Worm (Caenorhabditis elegans) whole organism, L2 larva: ENCODE measurements around the gene vps-53.

ENCODE experiments used
- aly-2 ChIP-seq: fragments of 150-350 bp; optimal IDR thresholded peaks from 2 replicates; lab custom pipeline; 2014; ENCODE audit warnings: missing biosample characterization, missing genetic modification characterization
- ama-1 ChIP-seq: fragments of 150-350 bp; optimal IDR thresholded peaks from 2 replicates; lab custom pipeline; 2018; ENCODE audit warnings: inconsistent platforms
- nhr-11 ChIP-seq: fragments of 150-350 bp; optimal IDR thresholded peaks from 2 replicates; lab custom pipeline; 2014; ENCODE audit warnings: missing biosample characterization, missing genetic modification characterization
- nhr-129 ChIP-seq: fragments of 150-350 bp; optimal IDR thresholded peaks from 2 replicates; lab custom pipeline; 2014; ENCODE audit warnings: missing biosample characterization, missing genetic modification characterization
- nhr-25 ChIP-seq: fragments of 150-350 bp; sonication (generic microtip); optimal IDR thresholded peaks from 3 replicates; lab custom pipeline; 2014; ENCODE audit warnings: missing biosample characterization, missing genetic modification characterization
- nhr-77 ChIP-seq: fragments of 150-350 bp; optimal IDR thresholded peaks from 2 replicates; lab custom pipeline; 2014; ENCODE audit warnings: missing biosample characterization, missing genetic modification characterization
- snpc-4 ChIP-seq: fragments of 150-350 bp; optimal IDR thresholded peaks from 2 replicates; lab custom pipeline; 2014; ENCODE audit warnings: missing biosample characterization, missing genetic modification characterization
- zag-1 ChIP-seq: fragments of 150-350 bp; optimal IDR thresholded peaks from 2 replicates; lab custom pipeline; 2014; ENCODE audit warnings: missing biosample characterization, missing genetic modification characterization
- ztf-11 ChIP-seq: sonication (generic microtip); optimal IDR thresholded peaks from 2 replicates; lab custom pipeline; 2017; ENCODE audit warnings: missing biosample characterization, missing genetic modification characterization

DNA sequence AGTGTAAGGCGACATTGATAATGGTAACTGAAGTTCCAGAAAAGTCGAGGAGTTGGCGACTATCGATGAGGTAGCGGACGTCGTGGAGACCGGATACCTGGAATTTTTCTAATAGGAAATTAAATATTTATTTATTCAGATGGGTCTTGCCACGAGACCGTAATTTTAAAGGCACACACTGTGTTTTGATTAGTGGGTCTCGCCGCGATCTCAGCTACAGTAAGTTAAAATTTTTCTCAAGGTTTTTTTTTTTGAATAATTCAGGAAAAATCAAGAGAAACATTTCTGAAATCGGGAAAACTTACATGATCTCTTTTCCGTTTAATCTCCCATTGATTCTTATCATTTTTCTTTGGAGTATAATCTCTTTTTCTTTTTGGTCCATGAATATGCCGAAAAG lies 21.8 kb upstream of the vps-53 start:
- TF ChIP-seq ztf-11 (tag; lab: Kevin White, UChicago) = no peak
- no peak for TF ChIP-seq nhr-11 (tag; lab: Kevin White, UChicago)
- TF ChIP-seq snpc-4 (tag; lab: Kevin White, UChicago) = no peak
- no peak for TF ChIP-seq nhr-129 (tag; lab: Kevin White, UChicago)
- no peak for TF ChIP-seq ama-1 (lab: Kevin White, UChicago)
- no peak for TF ChIP-seq nhr-25 (tag; lab: Kevin White, UChicago)
- TF ChIP-seq nhr-77 (tag; lab: Kevin White, UChicago) = no peak
- TF ChIP-seq aly-2 (tag; lab: Kevin White, UChicago) = no peak
- TF ChIP-seq zag-1 = no peak
